Fruit fly (Drosophila melanogaster) whole organism, embryonic: Measurements from ENCODE around the gene Teh2.

Experiments
- B-H2 ChIP-seq: fragments of 200-800 bp; sonication (Bioruptor generic); optimal IDR thresholded peaks from 2 replicates; lab custom pipeline; 2018; ENCODE audit warnings: missing biosample characterization, mild to moderate bottlenecking, missing genetic modification characterization
- Bgb ChIP-seq: fragments of 200-800 bp; sonication (Bioruptor generic); IDR thresholded peaks from 2 replicates; pipeline ENCODE4 v1.3.6; 2022; ENCODE audit warnings: missing biosample characterization, missing genetic modification characterization; ENCODE audit not compliant: partially characterized antibody
- CG11247 ChIP-seq: fragments of 200-800 bp; sonication (Bioruptor generic); IDR thresholded peaks from 2 replicates; pipeline ENCODE4 v1.3.6; 2022; ENCODE audit warnings: missing biosample characterization, missing genetic modification characterization
- CG11456 ChIP-seq: fragments of 200-800 bp; sonication (Bioruptor generic); IDR thresholded peaks from 3 replicates; pipeline ENCODE4 v1.3.6; 2022; ENCODE audit warnings: missing biosample characterization, missing genetic modification characterization
- CG12219 ChIP-seq: fragments of 200-800 bp; sonication (Bioruptor generic); optimal IDR thresholded peaks from 3 replicates; lab custom pipeline; 2018; ENCODE audit warnings: missing biosample characterization, mild to moderate bottlenecking, missing genetic modification characterization
- CG15479 ChIP-seq: fragments of 200-800 bp; sonication (Bioruptor generic); optimal IDR thresholded peaks from 3 replicates; lab custom pipeline; 2019; ENCODE audit warnings: missing biosample characterization, mild to moderate bottlenecking, missing genetic modification characterization, moderate library complexity
- CG15514 ChIP-seq: fragments of 200-800 bp; sonication (Bioruptor generic); optimal IDR thresholded peaks from 3 replicates; lab custom pipeline; 2017; ENCODE audit warnings: missing biosample characterization, missing genetic modification characterization, mild to moderate bottlenecking, moderate library complexity, missing genetic modification reagents
- CG16813 ChIP-seq: fragments of 200-800 bp; sonication (Bioruptor generic); IDR thresholded peaks from 3 replicates; pipeline ENCODE4 v1.3.6; 2022; ENCODE audit warnings: missing biosample characterization, missing genetic modification characterization; ENCODE audit not compliant: partially characterized antibody
- CG17328 ChIP-seq: fragments of 200-800 bp; sonication (Bioruptor generic); IDR thresholded peaks from 2 replicates; pipeline ENCODE4 v1.3.6; 2022; ENCODE audit warnings: missing biosample characterization, missing genetic modification characterization
- CG17802 ChIP-seq: fragments of 200-800 bp; sonication (Bioruptor generic); optimal IDR thresholded peaks from 2 replicates; lab custom pipeline; 2018; ENCODE audit warnings: missing biosample characterization, mild to moderate bottlenecking, missing genetic modification characterization, moderate library complexity
- CG3838 ChIP-seq: fragments of 200-800 bp; sonication (Bioruptor generic); optimal IDR thresholded peaks from 3 replicates; lab custom pipeline; 2016; ENCODE audit warnings: missing biosample characterization, missing genetic modification characterization
- CG4282 ChIP-seq: fragments of 200-800 bp; sonication (Bioruptor generic); optimal IDR thresholded peaks from 2 replicates; lab custom pipeline; 2016; ENCODE audit warnings: missing biosample characterization, missing genetic modification characterization
- CG8089 ChIP-seq: fragments of 200-800 bp; sonication (Bioruptor generic); optimal IDR thresholded peaks from 3 replicates; lab custom pipeline; 2016; ENCODE audit warnings: missing biosample characterization, missing genetic modification characterization
- CG8290 ChIP-seq, 3 experiments: fragments of 200-800 bp; sonication (Bioruptor generic); optimal IDR thresholded peaks; 2 replicates each; lab custom pipeline; 2016 to 2019; ENCODE audit warnings: missing biosample characterization in 3 of 3, missing genetic modification characterization in 3 of 3, mild to moderate bottlenecking in 2 of 3, moderate library complexity in 1 of 3
- CG8924 ChIP-seq: fragments of 200-800 bp; optimal IDR thresholded peaks from 3 replicates; lab custom pipeline; 2019; ENCODE audit warnings: missing biosample characterization, mild to moderate bottlenecking, missing genetic modification characterization, moderate library complexity
- Deaf1 ChIP-seq: fragments of 200-800 bp; optimal IDR thresholded peaks from 3 replicates; lab custom pipeline; 2019; ENCODE audit warnings: missing biosample characterization, mild to moderate bottlenecking, missing genetic modification characterization, moderate library complexity
- Fer1 ChIP-seq: fragments of 200-800 bp; sonication (Bioruptor generic); optimal IDR thresholded peaks from 2 replicates; lab custom pipeline; 2017; ENCODE audit warnings: missing biosample characterization, mild to moderate bottlenecking, missing genetic modification characterization
- HLH54F ChIP-seq: fragments of 200-800 bp; sonication (Bioruptor generic); optimal IDR thresholded peaks from 3 replicates; lab custom pipeline; 2016; ENCODE audit warnings: missing biosample characterization, missing genetic modification characterization
- Lhr ChIP-seq: fragments of 200-800 bp; sonication (Bioruptor generic); optimal IDR thresholded peaks from 3 replicates; lab custom pipeline; 2017; ENCODE audit warnings: mild to moderate bottlenecking, missing biosample characterization, missing genetic modification reagents, missing genetic modification characterization
- Lpt ChIP-seq: fragments of >200 bp; optimal IDR thresholded peaks from 2 replicates; lab custom pipeline; 2018; ENCODE audit warnings: missing biosample characterization, missing genetic modification characterization
- MBD-R2 ChIP-seq: fragments of 200-800 bp; sonication (Bioruptor generic); IDR thresholded peaks from 2 replicates; pipeline ENCODE4 v1.3.6; 2022; ENCODE audit warnings: missing biosample characterization, missing genetic modification characterization
- Med ChIP-seq: fragments of 200-800 bp; sonication (Bioruptor generic); peaks from one replicate; lab custom pipeline; 2016; ENCODE audit warnings: missing biosample characterization, missing genetic modification characterization, mild to moderate bottlenecking, inconsistent platforms, moderate library complexity
- Myb ChIP-seq: fragments of 200-800 bp; sonication (Bioruptor generic); optimal IDR thresholded peaks from 2 replicates; lab custom pipeline; 2016; ENCODE audit warnings: missing biosample characterization, missing genetic modification characterization
- Stat92E ChIP-seq, 3 experiments: fragments of >200 bp in 2 of 3; fragments of 200-800 bp in 1 of 3; sonication (Bioruptor generic) in 1 of 3; optimal IDR thresholded peaks; 2 replicates each; lab custom pipeline; 2017 to 2019; ENCODE audit warnings: missing biosample characterization in 3 of 3, missing genetic modification characterization in 3 of 3, mild to moderate bottlenecking in 1 of 3, moderate library complexity in 1 of 3
- Taf1 ChIP-seq: fragments of 200-800 bp; sonication (Bioruptor generic); IDR thresholded peaks from 2 replicates; pipeline ENCODE4 v1.3.6; 2022; ENCODE audit warnings: missing biosample characterization, missing genetic modification characterization
- amos ChIP-seq: fragments of 200-800 bp; sonication (Bioruptor generic); IDR thresholded peaks from 2 replicates; pipeline ENCODE4 v1.3.6; 2022; ENCODE audit warnings: missing biosample characterization, missing genetic modification characterization; ENCODE audit not compliant: partially characterized antibody
- chinmo ChIP-seq: fragments of 200-800 bp; sonication (Bioruptor generic); IDR thresholded peaks from 4 replicates; pipeline ENCODE4 v1.3.6; 2022; ENCODE audit warnings: missing biosample characterization, missing genetic modification characterization; ENCODE audit not compliant: partially characterized antibody
- chm ChIP-seq: fragments of 200-800 bp; sonication (Bioruptor generic); IDR thresholded peaks from 2 replicates; pipeline ENCODE4 v1.3.6; 2022; ENCODE audit warnings: missing biosample characterization, missing genetic modification characterization
- da ChIP-seq: fragments of 200-800 bp; sonication (Bioruptor generic); optimal IDR thresholded peaks from 2 replicates; lab custom pipeline; 2016; ENCODE audit warnings: missing biosample characterization, missing genetic modification characterization
- eyg ChIP-seq: fragments of 200-800 bp; sonication (Bioruptor generic); optimal IDR thresholded peaks from 3 replicates; lab custom pipeline; 2016; ENCODE audit warnings: missing biosample characterization, missing genetic modification characterization
- maf-S ChIP-seq: fragments of 200-800 bp; sonication (Bioruptor generic); optimal IDR thresholded peaks from 2 replicates; lab custom pipeline; 2016; ENCODE audit warnings: missing biosample characterization, missing genetic modification characterization
- mld ChIP-seq: fragments of 200-800 bp; sonication (Bioruptor generic); IDR thresholded peaks from 3 replicates; pipeline ENCODE4 v1.3.6; 2022; ENCODE audit warnings: missing biosample characterization, missing genetic modification characterization; ENCODE audit not compliant: partially characterized antibody
- nerfin-1 ChIP-seq: fragments of 200-800 bp; sonication (Bioruptor generic); optimal IDR thresholded peaks from 3 replicates; lab custom pipeline; 2019; ENCODE audit warnings: missing biosample characterization, mild to moderate bottlenecking, missing genetic modification characterization, moderate library complexity
- phol ChIP-seq: fragments of 200-800 bp; sonication (Bioruptor generic); optimal IDR thresholded peaks from 3 replicates; lab custom pipeline; 2018; ENCODE audit warnings: missing biosample characterization, mild to moderate bottlenecking, missing genetic modification characterization, moderate library complexity
- rib ChIP-seq: fragments of 200-800 bp; sonication (Bioruptor generic); IDR thresholded peaks from 2 replicates; pipeline ENCODE4 v1.3.6; 2022; ENCODE audit warnings: missing biosample characterization, missing genetic modification characterization
- schlank ChIP-seq: fragments of 200-800 bp; sonication (Bioruptor generic); optimal IDR thresholded peaks from 2 replicates; lab custom pipeline; 2018; ENCODE audit warnings: missing biosample characterization, mild to moderate bottlenecking, missing genetic modification characterization
- scrt ChIP-seq: fragments of 200-800 bp; sonication (Bioruptor generic); optimal IDR thresholded peaks from 2 replicates; lab custom pipeline; 2018; ENCODE audit warnings: missing biosample characterization, mild to moderate bottlenecking, missing genetic modification characterization, moderate library complexity
- sd ChIP-seq: fragments of 200-800 bp; sonication (Bioruptor generic); optimal IDR thresholded peaks from 3 replicates; lab custom pipeline; 2018; ENCODE audit warnings: missing biosample characterization, mild to moderate bottlenecking, missing genetic modification characterization, moderate library complexity
- seq ChIP-seq: fragments of 200-800 bp; sonication (Bioruptor generic); IDR thresholded peaks from 2 replicates; pipeline ENCODE4 v1.3.6; 2022; ENCODE audit warnings: missing biosample characterization, missing genetic modification characterization
- so ChIP-seq: fragments of 200-800 bp; sonication (Bioruptor generic); IDR thresholded peaks from 3 replicates; pipeline ENCODE4 v1.3.6; 2022; ENCODE audit warnings: missing biosample characterization, missing genetic modification characterization
- tna ChIP-seq: fragments of 200-800 bp; sonication (Bioruptor generic); IDR thresholded peaks from 2 replicates; pipeline ENCODE4 v1.3.6; 2022; ENCODE audit warnings: missing biosample characterization, missing genetic modification characterization; ENCODE audit not compliant: partially characterized antibody
- unpg ChIP-seq: fragments of 200-800 bp; sonication (Bioruptor generic); optimal IDR thresholded peaks from 3 replicates; lab custom pipeline; 2018; ENCODE audit warnings: missing biosample characterization, mild to moderate bottlenecking, missing genetic modification characterization, moderate library complexity
- yki ChIP-seq: fragments of >200 bp; optimal IDR thresholded peaks from 3 replicates; lab custom pipeline; 2018
- z ChIP-seq: fragments of 200-800 bp; sonication (Bioruptor generic); IDR thresholded peaks from 3 replicates; pipeline ENCODE4 v1.3.6; 2022; ENCODE audit warnings: missing biosample characterization, missing genetic modification characterization
- zen2 ChIP-seq: fragments of 200-800 bp; sonication (Bioruptor generic); IDR thresholded peaks from 3 replicates; pipeline ENCODE4 v1.3.6; 2022; ENCODE audit warnings: missing biosample characterization, missing genetic modification characterization; ENCODE audit not compliant: partially characterized antibody
- zf30C ChIP-seq: fragments of 200-800 bp; sonication (Bioruptor generic); optimal IDR thresholded peaks from 3 replicates; lab custom pipeline; 2018; ENCODE audit warnings: missing biosample characterization, mild to moderate bottlenecking, missing genetic modification characterization

Teh2 gene

DNA sequence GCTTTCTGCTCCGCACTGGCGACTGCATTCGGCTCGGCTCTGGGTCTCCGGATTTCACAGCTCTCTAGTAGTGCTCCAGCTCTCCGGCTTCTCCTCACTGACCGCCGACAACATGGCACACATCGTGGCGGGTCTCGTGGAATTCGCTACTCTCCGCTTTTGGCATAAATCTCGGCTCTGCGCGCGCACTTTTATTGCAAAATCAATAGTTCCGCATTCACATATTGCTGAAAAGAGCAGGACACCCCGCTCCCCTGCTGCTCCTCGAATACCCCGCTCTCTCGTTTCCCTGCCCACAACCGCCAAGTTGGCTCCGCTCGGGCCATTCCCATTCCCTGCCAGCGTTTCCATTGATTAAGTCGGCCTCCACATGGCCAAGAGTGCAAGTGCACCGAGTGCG lies 2.6 kb downstream of the Teh2 start (continued):
- no peak for TF ChIP-seq da (GFP tag; lab: Kevin White, UChicago)
- TF ChIP-seq CG8089 (GFP tag; lab: Kevin White, UChicago): no peak
- TF ChIP-seq nerfin-1: peak; percentile 78
- TF ChIP-seq CG12219: no peak
- TF ChIP-seq mld (GFP tag; lab: Robert Waterston, UW): 0 out of 3 replicates have a peak, but pooled peaks have one; percentile 44
- TF ChIP-seq CG15479 (GFP tag; lab: Kevin White, UChicago): no peak
- 0 out of 2 replicates have a peak, but pooled peaks have one; percentile 13 for TF ChIP-seq MBD-R2
- TF ChIP-seq scrt (GFP tag; lab: Kevin White, UChicago): peak; percentile 0
- no peak for TF ChIP-seq CG17802 (tag; lab: Kevin White, UChicago)
- no peak for TF ChIP-seq HLH54F (GFP tag; lab: Kevin White, UChicago)
- peak; percentile 69 for TF ChIP-seq sd (tag; lab: Kevin White, UChicago)
- TF ChIP-seq CG15514 (GFP tag; lab: Kevin White, UChicago): peak; percentile 39
- peak; percentile 19; the same call in 1 of the 2 replicates for TF ChIP-seq Bgb
- no peak for TF ChIP-seq chm (GFP tag; lab: Robert Waterston, UW)
- no peak for TF ChIP-seq phol (tag; lab: Kevin White, UChicago)
- TF ChIP-seq Myb (GFP tag; lab: Kevin White, UChicago): no peak
- 0 out of 4 replicates have a peak, but pooled peaks have one; percentile 25 for TF ChIP-seq chinmo (GFP tag; lab: Robert Waterston, UW)
- TF ChIP-seq CG8924 (tag; lab: Kevin White, UChicago): no peak
- 0 out of 2 replicates have a peak, but pooled peaks have one; percentile 29 for TF ChIP-seq seq (GFP tag; lab: Robert Waterston, UW)
- TF ChIP-seq Deaf1 (tag; lab: Kevin White, UChicago): peak; percentile 80
- TF ChIP-seq rib (GFP tag; lab: Robert Waterston, UW): 0 out of 2 replicates have a peak, but pooled peaks have one; percentile 30
- TF ChIP-seq, all 482 proteins: peak for 18

DNA sequence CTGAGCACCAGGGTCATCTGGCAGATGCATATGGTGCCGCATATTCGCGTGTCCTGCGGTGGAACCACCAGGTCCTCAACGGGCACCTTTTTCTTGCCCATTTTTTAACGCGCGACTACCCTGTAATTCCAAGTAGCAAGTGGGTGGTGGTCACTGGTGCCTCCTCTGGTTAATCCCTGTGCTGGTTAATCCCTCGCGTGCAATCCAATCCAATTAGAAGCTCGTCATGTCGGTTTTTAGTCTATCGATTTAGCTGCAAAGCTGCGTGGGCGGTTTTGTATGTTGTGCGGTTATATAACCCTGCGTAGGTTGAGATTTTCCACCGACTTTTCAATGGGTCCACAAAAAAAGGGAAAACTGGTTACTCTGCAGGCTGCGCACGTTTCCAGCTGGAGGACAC lies 3.3 kb downstream of the Teh2 start, which contains the start of gene Teh3:
Gene Teh3 (minus strand): TSS at position 101 of the 400 bp plus-strand sequence.
- TF ChIP-seq da (GFP tag; lab: Kevin White, UChicago) (no peak), so (GFP tag; lab: Robert Waterston, UW) (no peak), z (GFP tag; lab: Robert Waterston, UW) (no peak), Lhr (GFP tag; lab: Kevin White, UChicago) (no peak), CG3838 (GFP tag; lab: Kevin White, UChicago) (no peak), Med (GFP tag; lab: Kevin White, UChicago) (no peak), schlank (tag; lab: Kevin White, UChicago) (no peak), eyg (GFP tag; lab: Kevin White, UChicago) (no peak), B-H2 (GFP tag; lab: Kevin White, UChicago) (no peak)

DNA sequence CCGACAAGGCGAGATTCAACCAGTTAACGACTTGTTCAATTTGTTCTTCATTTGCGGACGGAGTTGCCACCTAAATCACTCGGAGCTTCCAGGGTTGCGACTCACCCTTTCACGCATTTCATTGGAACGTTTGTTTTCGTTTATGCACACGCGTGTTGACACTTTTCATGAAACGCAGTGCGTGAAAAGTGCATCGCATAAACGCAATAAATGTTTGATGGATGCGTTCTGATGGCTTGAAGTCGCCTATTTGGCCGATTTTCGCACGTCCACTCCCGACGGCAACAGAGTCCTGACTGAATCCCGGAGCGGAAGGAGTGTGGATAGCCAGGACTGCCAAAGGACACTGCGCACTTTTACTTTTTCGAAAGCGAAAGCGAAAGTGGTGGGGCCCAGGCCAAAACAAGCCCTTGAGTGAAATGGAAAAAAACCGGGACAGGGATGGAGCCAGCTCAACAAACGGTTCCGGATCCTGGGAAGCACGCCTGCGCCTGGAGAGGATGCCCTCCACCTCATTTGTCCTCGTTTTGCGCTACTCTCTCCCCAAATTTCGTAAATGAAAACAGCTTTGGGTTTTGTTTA lies 9.8 kb downstream of the Teh2 start, which contains the start of gene Teh4:
Gene Teh4 (minus strand): TSS at position 290 of the 582 bp plus-strand sequence.
- TF ChIP-seq zf30C: no peak
- TF ChIP-seq CG8290 (GFP tag; optimal IDR thresholded peaks at IDR 0.05; lab: Kevin White, UChicago): no peak
- no peak for TF ChIP-seq CG8290 (tag; optimal IDR thresholded peaks at IDR 0.05; lab: Kevin White, UChicago)
- TF ChIP-seq CG4282: no peak
- 0 out of 2 replicates have a peak, but pooled peaks have one; percentile 5 for TF ChIP-seq CG11247 (GFP tag; lab: Robert Waterston, UW)
- no peak for TF ChIP-seq maf-S (GFP tag; lab: Kevin White, UChicago)
- TF ChIP-seq tna: no peak
- no peak for TF ChIP-seq CG16813 (GFP tag; lab: Robert Waterston, UW)
- no peak for TF ChIP-seq CG11456 (GFP tag; lab: Robert Waterston, UW)
- no peak for TF ChIP-seq Stat92E (GFP tag; optimal IDR thresholded peaks at IDR 0.05; lab: Kevin White, UChicago)
- no peak for TF ChIP-seq Fer1 (GFP tag; lab: Kevin White, UChicago)
- no peak for TF ChIP-seq Taf1 (GFP tag; lab: Robert Waterston, UW)
- no peak for TF ChIP-seq unpg (GFP tag; lab: Kevin White, UChicago)
- TF ChIP-seq yki (lab: Kevin White, UChicago): no peak
- 0 out of 2 replicates have a peak, but pooled peaks have one; percentile 12 for TF ChIP-seq amos
- TF ChIP-seq CG17328 (GFP tag; lab: Robert Waterston, UW): no peak
- TF ChIP-seq Lpt (GFP tag; lab: Kevin White, UChicago): no peak
- no peak for TF ChIP-seq zen2
